Worm (Caenorhabditis elegans) whole organism, young adult: ENCODE results near the gene K06H7.7.

Experiments used
- B0035.1 ChIP-seq: sonication (generic microtip); optimal IDR thresholded peaks from 2 replicates; lab custom pipeline; 2016; ENCODE audit warnings: missing genetic modification characterization, mild to moderate bottlenecking, missing compliant biosample characterization, missing genotype, missing genetic modification reagents
- C06A6.2 ChIP-seq: fragments of 200-800 bp; sonication (Bioruptor generic); conservative IDR thresholded peaks from 2 replicates; pipeline ENCODE4 v1.3.6; 2022; ENCODE audit warnings: missing genetic modification characterization, missing compliant biosample characterization
- C17E4.6 ChIP-seq: fragments of 200-800 bp; sonication (Bioruptor generic); IDR thresholded peaks from 2 replicates; pipeline ENCODE4 v1.3.6; 2022; ENCODE audit warnings: missing genetic modification reagents, missing genetic modification characterization, missing compliant biosample characterization
- F22D6.2 ChIP-seq: sonication (generic microtip); optimal IDR thresholded peaks from 2 replicates; lab custom pipeline; 2016; ENCODE audit warnings: mild to moderate bottlenecking, missing genetic modification characterization, missing compliant biosample characterization
- F55B11.4 ChIP-seq: sonication (generic microtip); optimal IDR thresholded peaks from 2 replicates; lab custom pipeline; 2016; ENCODE audit warnings: missing compliant biosample characterization, missing genetic modification characterization, borderline replicate concordance; ENCODE audit not compliant: insufficient read depth
- F57A8.1 ChIP-seq: fragments of 200-800 bp; sonication (Bioruptor generic); optimal IDR thresholded peaks from 2 replicates; lab custom pipeline; 2018; ENCODE audit warnings: mild to moderate bottlenecking, missing genetic modification characterization, moderate library complexity, missing compliant biosample characterization
- K11D2.4 ChIP-seq: fragments of 200-800 bp; sonication (Bioruptor generic); IDR thresholded peaks from 2 replicates; pipeline ENCODE4 v1.3.6; 2022; ENCODE audit warnings: missing genetic modification reagents, missing genetic modification characterization, missing compliant biosample characterization
- Y53G8AR.9 ChIP-seq: fragments of 200-800 bp; sonication (Bioruptor generic); conservative IDR thresholded peaks from 2 replicates; pipeline ENCODE4 v1.3.6; 2022; ENCODE audit warnings: missing genetic modification reagents, missing genetic modification characterization, missing compliant biosample characterization
- aptf-2 ChIP-seq: fragments of 200-800 bp; sonication (Bioruptor generic); conservative IDR thresholded peaks from 2 replicates; pipeline ENCODE4 v1.3.6; 2022; ENCODE audit warnings: missing genetic modification reagents, missing genetic modification characterization, missing compliant biosample characterization
- athp-1 ChIP-seq: sonication (generic microtip); optimal IDR thresholded peaks from 2 replicates; lab custom pipeline; 2017; ENCODE audit warnings: mild to moderate bottlenecking, missing genetic modification characterization, missing compliant biosample characterization
- cebp-1 ChIP-seq, 2 experiments: fragments of 200-800 bp in 1 of 2; sonication (Bioruptor generic) in 1 of 2; sonication (generic microtip) in 1 of 2; IDR thresholded peaks in 1 of 2; optimal IDR thresholded peaks in 1 of 2; 2 replicates each; pipeline versions ENCODE4 v1.3.6 to Lab custom; 2017 to 2022; ENCODE audit warnings: missing compliant biosample characterization in 2 of 2, missing genetic modification characterization in 2 of 2, mild to moderate bottlenecking in 1 of 2, missing genetic modification reagents in 1 of 2, moderate library complexity in 1 of 2
- die-1 ChIP-seq: sonication (generic microtip); optimal IDR thresholded peaks from 2 replicates; lab custom pipeline; 2016; ENCODE audit warnings: missing genotype, mild to moderate bottlenecking, missing genetic modification characterization, missing compliant biosample characterization
- egl-44 ChIP-seq: fragments of 200-800 bp; sonication (Bioruptor generic); IDR thresholded peaks from 2 replicates; pipeline ENCODE4 v1.3.6; 2022; ENCODE audit warnings: missing genetic modification reagents, missing genetic modification characterization, missing compliant biosample characterization
- ekl-4 ChIP-seq: fragments of 200-800 bp; sonication (Bioruptor generic); IDR thresholded peaks from 2 replicates; pipeline ENCODE4 v1.3.6; 2022; ENCODE audit warnings: missing genetic modification reagents, missing genetic modification characterization, missing compliant biosample characterization
- ets-4 ChIP-seq: fragments of 200-800 bp; sonication (Bioruptor generic); optimal IDR thresholded peaks from 2 replicates; lab custom pipeline; 2018; ENCODE audit warnings: mild to moderate bottlenecking, missing genetic modification characterization, missing compliant biosample characterization
- fkh-3 ChIP-seq: sonication (generic microtip); optimal IDR thresholded peaks from 2 replicates; lab custom pipeline; 2016; ENCODE audit warnings: mild to moderate bottlenecking, missing genetic modification characterization, missing compliant biosample characterization
- gei-17 ChIP-seq: fragments of 200-800 bp; sonication (Bioruptor generic); optimal IDR thresholded peaks from 2 replicates; lab custom pipeline; 2018; ENCODE audit warnings: mild to moderate bottlenecking, missing genetic modification characterization, missing compliant biosample characterization
- hlh-26 ChIP-seq: fragments of 200-800 bp; sonication (Bioruptor generic); conservative IDR thresholded peaks from 2 replicates; pipeline ENCODE4 v1.3.6; 2022; ENCODE audit warnings: missing genetic modification reagents, missing genetic modification characterization, missing compliant biosample characterization
- hmg-20 ChIP-seq: fragments of 200-800 bp; sonication (Bioruptor generic); IDR thresholded peaks from 2 replicates; pipeline ENCODE4 v1.3.6; 2022; ENCODE audit warnings: missing genetic modification reagents, missing genetic modification characterization, missing compliant biosample characterization
- lag-1 ChIP-seq: fragments of 200-800 bp; sonication (Bioruptor generic); IDR thresholded peaks from 2 replicates; pipeline ENCODE4 v1.3.6; 2022; ENCODE audit warnings: missing genetic modification reagents, missing genetic modification characterization, missing compliant biosample characterization
- let-607 ChIP-seq, 2 experiments: fragments of 200-800 bp in 1 of 2; sonication (Bioruptor generic) in 1 of 2; sonication (generic microtip) in 1 of 2; optimal IDR thresholded peaks; 2 replicates each; lab custom pipeline; 2016 to 2018; ENCODE audit warnings: mild to moderate bottlenecking in 2 of 2, missing compliant biosample characterization in 2 of 2, missing genetic modification characterization in 2 of 2, moderate library complexity in 2 of 2, missing genotype in 1 of 2
- lir-1 ChIP-seq: fragments of 200-800 bp; sonication (Bioruptor generic); conservative IDR thresholded peaks from 2 replicates; pipeline ENCODE4 v1.3.6; 2022; ENCODE audit warnings: missing genetic modification reagents, missing genetic modification characterization, missing compliant biosample characterization
- lsl-1 ChIP-seq: fragments of 200-800 bp; sonication (Bioruptor generic); optimal IDR thresholded peaks from 2 replicates; lab custom pipeline; 2018; ENCODE audit warnings: mild to moderate bottlenecking, missing genetic modification characterization, moderate library complexity, missing compliant biosample characterization
- lsy-27 ChIP-seq: sonication (generic microtip); optimal IDR thresholded peaks from 2 replicates; lab custom pipeline; 2017; ENCODE audit warnings: missing genetic modification characterization, mild to moderate bottlenecking, missing compliant biosample characterization, antibody characterized with exemption, missing genotype, borderline replicate concordance; ENCODE audit not compliant: insufficient read depth
- madf-10 ChIP-seq: sonication (generic microtip); optimal IDR thresholded peaks from 2 replicates; lab custom pipeline; 2016; ENCODE audit warnings: mild to moderate bottlenecking, missing genetic modification characterization, missing compliant biosample characterization
- mcd-1 ChIP-seq: fragments of 200-800 bp; sonication (Bioruptor generic); IDR thresholded peaks from 2 replicates; pipeline ENCODE4 v1.3.6; 2022; ENCODE audit warnings: missing genetic modification reagents, missing genetic modification characterization, missing compliant biosample characterization
- mes-4 ChIP-seq: sonication (generic microtip); optimal IDR thresholded peaks from 2 replicates; lab custom pipeline; 2016; ENCODE audit warnings: missing genotype, missing genetic modification characterization, missing compliant biosample characterization
- mxl-1 ChIP-seq: sonication (generic microtip); optimal IDR thresholded peaks from 2 replicates; lab custom pipeline; 2016; ENCODE audit warnings: missing genetic modification characterization, missing compliant biosample characterization
- nfya-1 ChIP-seq: sonication (generic microtip); optimal IDR thresholded peaks from 2 replicates; lab custom pipeline; 2017; ENCODE audit warnings: antibody characterized with exemption, missing compliant biosample characterization, missing genetic modification characterization, borderline replicate concordance; ENCODE audit not compliant: insufficient read depth
- nhr-120 ChIP-seq: fragments of 200-800 bp; sonication (Bioruptor generic); IDR thresholded peaks from 2 replicates; pipeline ENCODE4 v1.3.6; 2022; ENCODE audit warnings: missing genetic modification characterization, missing compliant biosample characterization
- nhr-27 ChIP-seq: fragments of 200-800 bp; sonication (Bioruptor generic); optimal IDR thresholded peaks from 2 replicates; lab custom pipeline; 2018; ENCODE audit warnings: mild to moderate bottlenecking, missing genetic modification characterization, moderate library complexity, missing compliant biosample characterization
- nhr-80 ChIP-seq: sonication (generic microtip); optimal IDR thresholded peaks from 2 replicates; lab custom pipeline; 2016; ENCODE audit warnings: missing genetic modification characterization, missing compliant biosample characterization
- nhr-90 ChIP-seq: sonication (generic microtip); optimal IDR thresholded peaks from 2 replicates; lab custom pipeline; 2016; ENCODE audit warnings: missing genotype, mild to moderate bottlenecking, missing genetic modification characterization, missing compliant biosample characterization
- rec-8 ChIP-seq, 2 experiments: sonication (generic microtip); optimal IDR thresholded peaks; 2 replicates each; lab custom pipeline; 2016; ENCODE audit warnings: mild to moderate bottlenecking in 2 of 2, missing genetic modification characterization in 2 of 2, missing genetic modification reagents in 2 of 2, missing genotype in 2 of 2, missing biosample characterization in 1 of 2, missing compliant biosample characterization in 1 of 2, moderate library complexity in 1 of 2
- rpc-1 ChIP-seq, 2 experiments: fragments of 150-350 bp in 1 of 2; sonication (generic microtip) in 1 of 2; optimal IDR thresholded peaks; 2 replicates each; lab custom pipeline; 2014 to 2018; ENCODE audit warnings: missing biosample characterization in 1 of 2, missing genetic modification characterization in 1 of 2, missing genetic modification reagents in 1 of 2, missing genotype in 1 of 2
- snpc-1.3 ChIP-seq: sonication (generic microtip); optimal IDR thresholded peaks from 2 replicates; lab custom pipeline; 2017; ENCODE audit warnings: missing genetic modification characterization, mild to moderate bottlenecking, missing compliant biosample characterization, antibody characterized with exemption, moderate library complexity, missing genotype, missing genetic modification reagents; ENCODE audit not compliant: insufficient read depth
- tlf-1 ChIP-seq: fragments of 200-800 bp; sonication (Bioruptor generic); optimal IDR thresholded peaks from 2 replicates; lab custom pipeline; 2018; ENCODE audit warnings: mild to moderate bottlenecking, missing genetic modification characterization, missing compliant biosample characterization
- ztf-18 ChIP-seq: sonication (generic microtip); optimal IDR thresholded peaks from 2 replicates; lab custom pipeline; 2016; ENCODE audit warnings: missing genotype, mild to moderate bottlenecking, missing genetic modification characterization, missing compliant biosample characterization
- ztf-26 ChIP-seq: sonication (generic microtip); optimal IDR thresholded peaks from 2 replicates; lab custom pipeline; 2017; ENCODE audit warnings: missing genetic modification characterization, missing compliant biosample characterization
- ztf-28 ChIP-seq: fragments of 200-800 bp; sonication (Bioruptor generic); IDR thresholded peaks from 2 replicates; pipeline ENCODE4 v1.3.6; 2022; ENCODE audit warnings: missing genetic modification reagents, missing genetic modification characterization, missing compliant biosample characterization

Gene K06H7.7

DNA sequence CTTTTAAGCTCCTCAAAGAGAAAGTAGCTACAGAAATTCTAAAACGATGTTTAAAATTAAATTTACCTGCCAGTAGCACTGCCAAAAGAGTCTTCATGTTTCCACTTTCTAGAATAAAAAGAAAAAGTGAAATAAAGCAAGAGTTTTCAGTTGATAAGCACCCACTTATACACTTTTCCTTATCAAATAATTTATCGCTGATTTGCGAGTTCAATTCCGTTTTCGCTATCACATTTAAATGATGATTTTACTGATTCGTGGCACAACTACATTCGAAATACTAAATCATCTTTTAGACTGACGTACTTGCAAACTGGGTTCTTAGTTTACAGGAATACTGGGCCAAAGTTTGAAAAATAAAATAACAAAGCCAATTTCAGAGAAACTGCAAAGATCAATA lies 34.3 kb downstream of the K06H7.7 start, which contains the start of gene K12H4.7:
TSS of gene K12H4.7 (minus strand) at position 138 of the 400 bp plus-strand sequence.
- TF ChIP-seq ets-4 (GFP tag; lab: Kevin White, UChicago) = peak; percentile 31
- TF ChIP-seq let-607 (tag; optimal IDR thresholded peaks at IDR 0.05; lab: Kevin White, UChicago) = peak; percentile 6 to 61
- no peak for TF ChIP-seq nhr-27 (tag; lab: Kevin White, UChicago)
- TF ChIP-seq nhr-80 (tag; lab: Kevin White, UChicago) = peak; percentile 64
- TF ChIP-seq, all 124 proteins: peak for 3

- TF ChIP-seq mes-4 (no peak), hmg-20 (GFP tag; lab: Robert Waterston, UW) (no peak), nhr-120 (GFP tag; lab: Robert Waterston, UW) (no peak), mcd-1 (GFP tag; lab: Robert Waterston, UW) (no peak), K11D2.4 (GFP tag; lab: Robert Waterston, UW) (no peak), madf-10 (tag; lab: Kevin White, UChicago) (no peak), B0035.1 (tag; lab: Kevin White, UChicago) (no peak), lir-1 (no peak), nfya-1 (tag; lab: Kevin White, UChicago) (no peak), lsl-1 (GFP tag; lab: Kevin White, UChicago) (no peak), F57A8.1 (no peak), snpc-1.3 (tag; lab: Kevin White, UChicago) (no peak), die-1 (no peak), hlh-26 (GFP tag; lab: Robert Waterston, UW) (no peak), lag-1 (GFP tag; lab: Robert Waterston, UW) (no peak), Y53G8AR.9 (no peak), aptf-2 (GFP tag; lab: Robert Waterston, UW) (no peak), cebp-1 (GFP tag; IDR thresholded peaks at IDR 0.05; lab: Robert Waterston, UW) (no peak), cebp-1 (tag; optimal IDR thresholded peaks at IDR 0.05; lab: Kevin White, UChicago) (no peak), C06A6.2 (GFP tag; lab: Robert Waterston, UW) (no peak)
These were observed 37.9 kb downstream of the K06H7.7 start, which contains the start of gene K12H4.2 for ce11 chrIII:8047412-8047811. Gene K12H4.2 (plus strand): TSS chrIII:8047712.

DNA sequence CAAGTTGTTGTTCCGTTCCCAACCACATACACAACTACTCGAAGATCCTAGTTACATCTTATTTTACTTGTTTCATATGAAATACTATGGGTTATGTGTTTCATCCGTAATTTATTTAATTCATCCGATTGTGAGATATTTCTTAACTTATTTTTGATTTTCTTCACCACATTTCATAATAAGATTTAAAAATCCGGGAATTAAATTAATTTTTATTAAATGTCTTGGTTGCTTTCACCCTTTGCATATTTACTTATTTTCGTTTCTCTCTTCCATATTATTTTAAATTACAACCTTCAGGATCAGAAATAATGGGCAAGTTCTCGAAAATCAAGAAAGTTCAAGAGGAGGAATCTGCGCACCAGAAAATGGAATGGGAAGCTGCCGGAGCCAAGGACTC lies 39.5 kb downstream of the K06H7.7 start, which contains the start of gene K12H4.3:
TSS of gene K12H4.3 (plus strand) at position 301 of the 400 bp plus-strand sequence.
- TF ChIP-seq gei-17 (GFP tag; lab: Kevin White, UChicago) (no peak), rec-8 (tag; optimal IDR thresholded peaks at IDR 0.05; lab: Kevin White, UChicago) (no peak), nhr-90 (tag; lab: Kevin White, UChicago) (no peak), fkh-3 (no peak), F22D6.2 (tag; lab: Kevin White, UChicago) (no peak), ztf-26 (no peak), ztf-28 (no peak), egl-44 (GFP tag; lab: Robert Waterston, UW) (no peak), F55B11.4 (tag; lab: Kevin White, UChicago) (no peak), mxl-1 (tag; lab: Kevin White, UChicago) (no peak), ekl-4 (GFP tag; lab: Robert Waterston, UW) (no peak), ztf-18 (tag; lab: Kevin White, UChicago) (no peak), Y53G8AR.9 (no peak), rpc-1 (optimal IDR thresholded peaks at IDR 0.05; lab: Kevin White, UChicago) (no peak), rpc-1 (tag; optimal IDR thresholded peaks at IDR 0.05; lab: Kevin White, UChicago) (no peak), athp-1 (tag; lab: Kevin White, UChicago) (no peak), C17E4.6 (GFP tag; lab: Robert Waterston, UW) (no peak), tlf-1 (GFP tag; lab: Kevin White, UChicago) (no peak), nhr-27 (tag; lab: Kevin White, UChicago) (no peak), ets-4 (GFP tag; lab: Kevin White, UChicago) (no peak), lsy-27 (tag; lab: Kevin White, UChicago) (no peak)
